Fruit fly (Drosophila melanogaster): ENCODE data around the gene yem.

The yem gene

DNA sequence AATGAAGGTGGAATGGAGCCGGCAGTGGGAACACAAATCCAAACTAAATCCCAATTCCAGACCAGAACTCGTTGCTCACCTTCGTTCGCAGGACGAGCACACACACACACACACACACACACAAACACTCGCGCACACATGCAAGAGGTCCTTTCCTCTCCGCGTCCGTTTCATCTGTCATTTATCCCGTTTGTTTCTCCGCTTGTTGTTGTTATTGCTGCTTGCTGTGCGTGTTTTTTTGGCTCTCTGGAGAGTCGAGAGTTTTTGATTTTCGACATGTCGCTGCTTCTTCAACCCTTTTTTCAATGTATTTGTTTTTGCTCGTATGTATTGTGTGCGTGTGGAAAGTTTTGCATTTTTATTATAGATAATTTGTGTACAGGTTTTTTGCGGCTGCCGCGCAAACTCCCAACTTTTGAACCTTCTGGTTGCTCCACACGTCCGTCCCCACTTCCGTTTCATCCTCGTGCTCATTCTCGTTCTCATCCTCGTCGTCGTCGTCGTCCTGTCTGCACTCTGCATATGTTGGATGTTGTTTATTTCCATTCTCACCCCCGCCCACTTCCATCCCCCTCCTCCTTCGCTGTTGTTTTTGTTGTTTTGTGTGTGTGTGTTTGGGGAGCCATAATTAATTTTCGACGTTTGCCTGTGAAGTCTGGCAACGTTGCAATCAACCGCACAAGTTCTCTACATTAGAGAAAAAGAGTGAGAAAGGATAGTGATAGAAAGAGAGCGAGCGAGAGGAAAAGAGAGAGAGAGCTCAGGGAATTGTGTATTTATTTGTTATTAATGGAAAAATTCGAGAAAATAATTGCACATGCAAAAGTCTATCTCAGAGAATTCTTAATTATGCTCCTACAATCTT, 53.2 kb downstream of the yem start (continued):
- TF ChIP-seq CG8944 (GFP tag; optimal IDR thresholded peaks at IDR 0.05): no peak
- TF ChIP-seq trem (tag; optimal IDR thresholded peaks at IDR 0.05): peak; percentile 8
- TF ChIP-seq CG2202 (tag; optimal IDR thresholded peaks at IDR 0.05): no peak
- TF ChIP-seq GATAe (GFP tag; conservative IDR thresholded peaks at IDR 0.05): no peak
- no peak for TF ChIP-seq maf-S (GFP tag; optimal IDR thresholded peaks at IDR 0.05)
- no peak for TF ChIP-seq Meics (GFP tag; optimal IDR thresholded peaks at IDR 0.05)
- no peak for TF ChIP-seq Xrp1 (GFP tag; IDR thresholded peaks at IDR 0.05)
- TF ChIP-seq ash1 (GFP tag; optimal IDR thresholded peaks at IDR 0.05): no peak
- TF ChIP-seq Trl (optimal IDR thresholded peaks at IDR 0.05): peak; percentile 32 to 35
- no peak for TF ChIP-seq Trl (GFP tag; optimal IDR thresholded peaks at IDR 0.05)
- TF ChIP-seq wdn (GFP tag; IDR thresholded peaks at IDR 0.05): no peak
- no peak for TF ChIP-seq NC2α (GFP tag; optimal IDR thresholded peaks at IDR 0.05)
- no peak for TF ChIP-seq CG34422 (GFP tag; IDR thresholded peaks at IDR 0.05)
- no peak for TF ChIP-seq HLH3B (GFP tag; IDR thresholded peaks at IDR 0.05)
- TF ChIP-seq tap (tag; optimal IDR thresholded peaks at IDR 0.05): no peak
- no peak for TF ChIP-seq row (GFP tag; IDR thresholded peaks at IDR 0.05)
- no peak for TF ChIP-seq CG12744 (GFP tag; optimal IDR thresholded peaks at IDR 0.05)
- no peak for TF ChIP-seq so (GFP tag; IDR thresholded peaks at IDR 0.05)
- TF ChIP-seq Scr (GFP tag; IDR thresholded peaks at IDR 0.05; ENCODE audit: partially characterized antibody): no peak
- no peak for TF ChIP-seq hkb (optimal IDR thresholded peaks at IDR 0.05)
- no peak for TF ChIP-seq hkb (GFP tag; IDR thresholded peaks at IDR 0.05)
- TF ChIP-seq Gsc (GFP tag; IDR thresholded peaks at IDR 0.05): no peak
- TF ChIP-seq ERR (GFP tag; optimal IDR thresholded peaks at IDR 0.05): no peak
- TF ChIP-seq CrebB (tag; optimal IDR thresholded peaks at IDR 0.05): no peak
- no peak for TF ChIP-seq CG11093 (GFP tag; IDR thresholded peaks at IDR 0.05)
- no peak for TF ChIP-seq CG3838 (GFP tag; optimal IDR thresholded peaks at IDR 0.05)
- TF ChIP-seq ewg (GFP tag; optimal IDR thresholded peaks at IDR 0.05): peak; percentile 38
- TF ChIP-seq C15 (GFP tag; IDR thresholded peaks at IDR 0.05): no peak
- TF ChIP-seq CG18476 (GFP tag; optimal IDR thresholded peaks at IDR 0.05): no peak
- no peak for TF ChIP-seq zen (tag; optimal IDR thresholded peaks at IDR 0.05)
- no peak for TF ChIP-seq Fer3 (tag; optimal IDR thresholded peaks at IDR 0.05)
- peak; percentile 77 for TF ChIP-seq Ets65A (GFP tag)
- peak in 1 of 2 experiments; percentile 35 for TF ChIP-seq Hr51 (GFP tag; optimal IDR thresholded peaks at IDR 0.05)
- no peak for TF ChIP-seq az2 (GFP tag; optimal IDR thresholded peaks at IDR 0.05)
- TF ChIP-seq pros (GFP tag; optimal IDR thresholded peaks at IDR 0.05): peak; percentile 19
- no peak for TF ChIP-seq H2.0 (GFP tag; IDR thresholded peaks at IDR 0.05)
- TF ChIP-seq CG11456 (GFP tag; IDR thresholded peaks at IDR 0.05): no peak
- TF ChIP-seq sr (GFP tag; IDR thresholded peaks at IDR 0.05): no peak
- no peak for TF ChIP-seq kah (GFP tag; optimal IDR thresholded peaks at IDR 0.05)
- TF ChIP-seq Taf1 (GFP tag; IDR thresholded peaks at IDR 0.05): no peak
- no peak for TF ChIP-seq rib (GFP tag; IDR thresholded peaks at IDR 0.05)
- no peak for TF ChIP-seq gro (GFP tag; optimal IDR thresholded peaks at IDR 0.05)
- no peak for TF ChIP-seq CG7357 (GFP tag; IDR thresholded peaks at IDR 0.05)
- TF ChIP-seq CG8290 (GFP tag; optimal IDR thresholded peaks at IDR 0.05): no peak
- no peak for TF ChIP-seq CG8290 (tag; optimal IDR thresholded peaks at IDR 0.05)
- TF ChIP-seq CG12659 (GFP tag; optimal IDR thresholded peaks at IDR 0.05): no peak
- TF ChIP-seq sqz (GFP tag; optimal IDR thresholded peaks at IDR 0.05): peak; percentile 44
- TF ChIP-seq CG10959 (GFP tag; IDR thresholded peaks at IDR 0.05): no peak
- TF ChIP-seq CG16863 (GFP tag; optimal IDR thresholded peaks at IDR 0.05): no peak
- TF ChIP-seq zf30C (GFP tag; optimal IDR thresholded peaks at IDR 0.05): no peak
- no peak for TF ChIP-seq CG10321 (GFP tag; IDR thresholded peaks at IDR 0.05)
- TF ChIP-seq CG11504 (tag; optimal IDR thresholded peaks at IDR 0.05): no peak

All from whole organism, embryonic.